Worm (Caenorhabditis elegans): ENCODE results near the gene fip-1.
A peak's percentile ranks its signal among the peaks of the same experiment; 100 is the strongest.

The fip-1 gene

ce11 chrIII:8689655-8690054, 50.1 kb downstream of the fip-1 start, which contains the start of gene B0303.4 (continued):
- TF ChIP-seq zag-1 (tag; optimal IDR thresholded peaks at IDR 0.05) (no peak), mep-1 (tag; optimal IDR thresholded peaks at IDR 0.05) (peak; percentile 82), hlh-11 (tag; optimal IDR thresholded peaks at IDR 0.05) (peak; percentile 63), snpc-4 (tag; optimal IDR thresholded peaks at IDR 0.05) (no peak), F49E8.2 (tag; optimal IDR thresholded peaks at IDR 0.05; ENCODE audit: borderline replicate concordance) (no peak), daf-12 (tag; optimal IDR thresholded peaks at IDR 0.05) (no peak), mdl-1 (tag; optimal IDR thresholded peaks at IDR 0.05) (peak in 1 of 2 experiments; percentile 69), ztf-7 (tag; optimal IDR thresholded peaks at IDR 0.05) (peak; percentile 85), mes-2 (tag; optimal IDR thresholded peaks at IDR 0.05; ENCODE audit: poor library complexity, severe bottlenecking) (peak; percentile 65), fkh-10 (GFP tag; optimal IDR thresholded peaks at IDR 0.05) (no peak), lir-3 (tag; optimal IDR thresholded peaks at IDR 0.05) (no peak), lin-29 (GFP tag; IDR thresholded peaks at IDR 0.05) (no peak), F26F4.8 (GFP tag; conservative IDR thresholded peaks at IDR 0.05) (no peak), T20F7.1 (GFP tag; optimal IDR thresholded peaks at IDR 0.05) (peak; percentile 52), tra-1 (GFP tag; IDR thresholded peaks at IDR 0.05) (no peak), hlh-30 (tag; optimal IDR thresholded peaks at IDR 0.05; ENCODE audit: insufficient read depth) (peak; percentile 90), arid-1 (GFP tag; conservative IDR thresholded peaks at IDR 0.05) (no peak), hif-1 (tag; optimal IDR thresholded peaks at IDR 0.05) (peak in 1 of 2 experiments; percentile 6), ceh-28 (tag; optimal IDR thresholded peaks at IDR 0.05) (peak; percentile 47), pqm-1 (tag; optimal IDR thresholded peaks at IDR 0.05) (no peak), nhr-42 (GFP tag; IDR thresholded peaks at IDR 0.05) (no peak), ceh-82 (tag; optimal IDR thresholded peaks at IDR 0.05) (no peak), egl-27 (tag; optimal IDR thresholded peaks at IDR 0.05) (no peak), dmd-9 (GFP tag; IDR thresholded peaks at IDR 0.05) (no peak), duxl-1 (tag; optimal IDR thresholded peaks at IDR 0.05; ENCODE audit: poor library complexity) (no peak), set-16 (GFP tag; IDR thresholded peaks at IDR 0.05) (no peak), mxl-2 (GFP tag; conservative IDR thresholded peaks at IDR 0.05) (no peak), unc-39 (tag; optimal IDR thresholded peaks at IDR 0.05) (no peak), mxl-3 (GFP tag; optimal IDR thresholded peaks at IDR 0.05) (peak; percentile 57), daf-16 (GFP tag; optimal IDR thresholded peaks at IDR 0.05) (no peak), daf-16 (tag; optimal IDR thresholded peaks at IDR 0.05) (peak; percentile 46), dpl-1 (GFP tag; optimal IDR thresholded peaks at IDR 0.05) (peak; percentile 7), ztf-11 (tag; optimal IDR thresholded peaks at IDR 0.05) (no peak), lin-1 (GFP tag; IDR thresholded peaks at IDR 0.05) (no peak), mdt-29 (GFP tag; IDR thresholded peaks at IDR 0.05) (no peak), saeg-2 (GFP tag; IDR thresholded peaks at IDR 0.05) (no peak), ama-1 (optimal IDR thresholded peaks at IDR 0.05) (no peak), spr-3 (GFP tag; optimal IDR thresholded peaks at IDR 0.05) (no peak), ceh-32 (tag; optimal IDR thresholded peaks at IDR 0.05; ENCODE audit: poor library complexity) (no peak), nhr-10 (tag; optimal IDR thresholded peaks at IDR 0.05) (no peak), Y75B8A.6 (GFP tag; IDR thresholded peaks at IDR 0.05) (no peak), F10B5.3 (tag; optimal IDR thresholded peaks at IDR 0.05) (no peak), ZK337.2 (GFP tag; IDR thresholded peaks at IDR 0.05) (no peak), aly-2 (tag; optimal IDR thresholded peaks at IDR 0.05) (no peak), tag-97 (GFP tag; IDR thresholded peaks at IDR 0.05) (no peak), dve-1 (tag; optimal IDR thresholded peaks at IDR 0.05; ENCODE audit: insufficient read depth) (peak; percentile 48), zip-2 (tag; optimal IDR thresholded peaks at IDR 0.05) (no peak), fos-1 (tag; optimal IDR thresholded peaks at IDR 0.05) (no peak)
